Fruit fly (Drosophila melanogaster): ENCODE measurements around the gene Gagr.

The Gagr gene

DNA sequence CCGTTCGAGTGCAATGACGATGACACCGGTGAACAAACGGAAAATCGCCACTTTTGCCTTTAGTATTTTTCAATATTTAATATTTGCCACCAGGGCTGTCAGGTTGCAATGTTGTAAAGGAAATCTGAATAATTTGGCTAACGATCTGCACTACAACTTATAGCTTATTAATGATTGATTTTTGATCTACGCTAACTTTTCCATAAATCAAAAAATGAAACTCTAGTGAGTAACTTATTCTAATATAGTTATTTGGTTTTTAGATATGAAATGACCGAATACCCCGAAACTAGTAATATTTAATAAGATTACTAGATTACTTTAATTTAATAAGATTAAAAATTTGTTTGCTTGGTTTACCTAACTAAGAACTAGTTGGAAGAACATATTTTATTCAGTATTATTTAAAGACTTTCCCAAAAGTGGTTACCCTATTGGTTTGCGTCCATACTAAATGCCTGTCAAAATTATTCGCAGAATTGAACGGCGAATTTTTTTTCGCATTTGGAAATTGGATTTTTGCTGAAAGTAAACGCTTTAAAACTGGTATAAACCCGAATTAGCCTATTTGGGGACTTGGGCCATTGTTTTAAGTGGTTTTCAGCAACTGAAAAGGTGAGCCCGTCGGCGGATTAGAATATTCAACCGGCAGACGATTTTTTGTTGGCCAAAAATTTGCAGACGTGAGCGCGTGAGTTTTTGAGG lies 8.4 kb upstream of the Gagr start, which contains the start of the genes Agpat3 and RAF2 (continued):
- TF ChIP-seq CG9139 (GFP tag; optimal IDR thresholded peaks at IDR 0.05) (no peak), Sox102F (GFP tag; optimal IDR thresholded peaks at IDR 0.05) (no peak), dsx (GFP tag; optimal IDR thresholded peaks at IDR 0.05; ENCODE audit: poor library complexity, severe bottlenecking) (no peak), fkh (GFP tag; optimal IDR thresholded peaks at IDR 0.05) (no peak), CG8119 (GFP tag; IDR thresholded peaks at IDR 0.05) (0 out of 3 replicates have a peak, but pooled peaks have one; percentile 29), eg (GFP tag; IDR thresholded peaks at IDR 0.05) (peak; percentile 59; the same call in 1 of the 3 replicates), CG6808 (GFP tag; optimal IDR thresholded peaks at IDR 0.05) (no peak), CG3919 (GFP tag; optimal IDR thresholded peaks at IDR 0.05) (peak; percentile 34), Hr38 (GFP tag; optimal IDR thresholded peaks at IDR 0.05) (no peak), CG34406 (GFP tag; optimal IDR thresholded peaks at IDR 0.05) (peak; percentile 30), CG8319 (GFP tag; optimal IDR thresholded peaks at IDR 0.05) (no peak), OdsH (GFP tag; optimal IDR thresholded peaks at IDR 0.05) (peak; percentile 58), Ets96B (tag; optimal IDR thresholded peaks at IDR 0.05) (peak; percentile 29)

dm6 chr3L:16390793-16391192 lies 3.6 kb upstream of the Gagr start:
- no peak for TF ChIP-seq CG6854 (GFP tag; optimal IDR thresholded peaks at IDR 0.05)
- TF ChIP-seq dac (GFP tag; optimal IDR thresholded peaks at IDR 0.05): no peak
- peak; percentile 33 for TF ChIP-seq svp (GFP tag)
- peak; percentile 37 for TF ChIP-seq Eip78C (GFP tag)

DNA sequence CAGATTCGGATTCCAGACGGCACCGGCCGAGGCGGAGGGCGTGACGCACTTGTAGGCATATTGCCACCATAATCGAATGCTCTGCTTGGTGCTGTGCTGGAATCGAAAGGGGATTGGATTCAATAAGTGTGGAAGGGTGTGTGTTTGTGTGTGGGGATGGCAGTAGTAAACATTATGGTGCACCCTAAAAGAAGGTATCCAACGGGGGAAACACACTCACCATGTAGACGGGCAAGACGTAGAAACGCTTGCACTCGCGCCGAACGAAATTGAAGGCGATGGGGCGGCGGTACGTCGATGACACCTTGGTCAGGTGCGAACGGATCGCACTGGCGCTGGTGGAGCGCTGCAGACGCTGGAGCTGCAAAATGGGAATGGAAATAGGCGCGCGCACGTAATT lies 3.1 kb upstream of the Gagr start:
- TF ChIP-seq CG4318 (GFP tag; optimal IDR thresholded peaks at IDR 0.05): no peak
- TF ChIP-seq Hr39 (GFP tag; optimal IDR thresholded peaks at IDR 0.05): no peak
- no peak for TF ChIP-seq fd85E (GFP tag; optimal IDR thresholded peaks at IDR 0.05)
- no peak for TF ChIP-seq lz (GFP tag; optimal IDR thresholded peaks at IDR 0.05)
- no peak for TF ChIP-seq acj6 (GFP tag; optimal IDR thresholded peaks at IDR 0.05)
- no peak for TF ChIP-seq CG6808 (GFP tag; optimal IDR thresholded peaks at IDR 0.05)
- TF ChIP-seq OdsH (GFP tag; optimal IDR thresholded peaks at IDR 0.05): no peak
- TF ChIP-seq eg (GFP tag; IDR thresholded peaks at IDR 0.05): no peak
- no peak for TF ChIP-seq CG11762 (GFP tag; optimal IDR thresholded peaks at IDR 0.05; ENCODE audit: insufficient read depth)
- no peak for TF ChIP-seq pdm3 (GFP tag; optimal IDR thresholded peaks at IDR 0.05)
- TF ChIP-seq CG10631 (GFP tag; optimal IDR thresholded peaks at IDR 0.05): no peak
- TF ChIP-seq Lpt (GFP tag; optimal IDR thresholded peaks at IDR 0.05): no peak
- no peak for TF ChIP-seq Blimp-1 (GFP tag; optimal IDR thresholded peaks at IDR 0.05)
- TF ChIP-seq CG15336 (GFP tag; IDR thresholded peaks at IDR 0.05): no peak
- TF ChIP-seq CG6854 (GFP tag; optimal IDR thresholded peaks at IDR 0.05): no peak
- TF ChIP-seq Sox102F (GFP tag; optimal IDR thresholded peaks at IDR 0.05): no peak
- TF ChIP-seq CG3919 (GFP tag; optimal IDR thresholded peaks at IDR 0.05): no peak
- TF ChIP-seq svp (GFP tag): no peak
- no peak for TF ChIP-seq ss (GFP tag; optimal IDR thresholded peaks at IDR 0.05)

DNA sequence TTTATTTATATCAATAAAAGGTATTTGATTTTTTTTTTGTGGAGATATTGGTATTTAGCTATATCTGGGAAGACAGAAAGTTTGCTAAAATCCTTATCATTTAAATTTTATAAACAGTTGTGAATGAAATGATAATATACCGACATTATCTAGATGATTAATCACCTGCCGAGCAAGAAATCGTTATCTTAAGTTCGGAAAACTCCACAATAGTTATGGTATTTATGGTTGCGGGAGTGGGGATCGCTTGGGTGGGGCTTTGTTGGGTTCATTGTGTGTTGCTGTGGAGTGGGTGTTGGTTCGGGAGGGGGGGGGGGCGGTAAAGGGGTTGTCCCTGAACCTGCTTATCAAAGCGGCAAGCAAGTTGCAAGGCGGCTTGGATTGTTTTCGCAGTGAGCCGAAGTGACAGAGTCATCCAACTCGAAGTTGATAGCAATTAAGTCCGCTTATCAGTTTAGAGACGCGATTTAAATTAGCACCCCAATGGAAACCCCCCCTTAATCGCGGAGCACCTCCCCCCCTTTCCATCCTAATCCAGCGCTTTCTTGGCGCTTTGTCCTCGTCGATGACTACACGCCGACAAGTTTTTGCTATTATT lies 2.1 kb upstream of the Gagr start:
- TF ChIP-seq vri (GFP tag; optimal IDR thresholded peaks at IDR 0.05) (no peak), Eip93F (GFP tag; optimal IDR thresholded peaks at IDR 0.05) (no peak)

- TF ChIP-seq svp (GFP tag): peak; percentile 18
- peak; percentile 7 for TF ChIP-seq CG6276 (GFP tag; optimal IDR thresholded peaks at IDR 0.05)
- 0 out of 3 replicates have a peak, but pooled peaks have one; percentile 20 for TF ChIP-seq CG6163 (GFP tag; IDR thresholded peaks at IDR 0.05)
- peak; percentile 30 for TF ChIP-seq Eip78C (GFP tag)
- no peak for TF ChIP-seq lz (GFP tag; optimal IDR thresholded peaks at IDR 0.05)
- peak; percentile 37 for TF ChIP-seq CG32006 (GFP tag; optimal IDR thresholded peaks at IDR 0.05)
- peak; percentile 23; the same call in 1 of the 3 replicates for TF ChIP-seq eg (GFP tag; IDR thresholded peaks at IDR 0.05)
- 0 out of 3 replicates have a peak, but pooled peaks have one; percentile 14 for TF ChIP-seq CG8119 (GFP tag; IDR thresholded peaks at IDR 0.05)
- TF ChIP-seq CG31627 (GFP tag; optimal IDR thresholded peaks at IDR 0.05): no peak
These were observed 1.5 kb upstream of the Gagr start for dm6 chr3L:16392874-16393273.

Measured in whole organism, prepupa.